Worm (Caenorhabditis elegans) whole organism, young adult: ENCODE data around the gene bus-4.

Experiments
- B0019.2 ChIP-seq: fragments of 200-800 bp; sonication (Bioruptor generic); conservative IDR thresholded peaks from 2 replicates; pipeline ENCODE4 v1.3.6; 2022; ENCODE audit warnings: missing genetic modification reagents, missing genetic modification characterization, missing compliant biosample characterization
- B0261.1 ChIP-seq: sonication (generic microtip); optimal IDR thresholded peaks from 2 replicates; lab custom pipeline; 2016; ENCODE audit warnings: mild to moderate bottlenecking, missing genetic modification characterization, moderate library complexity, missing compliant biosample characterization
- B0336.3 ChIP-seq: fragments of 200-800 bp; sonication (Bioruptor generic); IDR thresholded peaks from 2 replicates; pipeline ENCODE4 v1.3.6; 2022; ENCODE audit warnings: missing genetic modification characterization, missing compliant biosample characterization
- C17E4.6 ChIP-seq: fragments of 200-800 bp; sonication (Bioruptor generic); IDR thresholded peaks from 2 replicates; pipeline ENCODE4 v1.3.6; 2022; ENCODE audit warnings: missing genetic modification reagents, missing genetic modification characterization, missing compliant biosample characterization
- F10E7.11 ChIP-seq: sonication (generic microtip); optimal IDR thresholded peaks from 2 replicates; lab custom pipeline; 2017; ENCODE audit warnings: mild to moderate bottlenecking, missing genetic modification characterization, moderate library complexity, missing compliant biosample characterization
- F33H1.4 ChIP-seq: fragments of 200-800 bp; sonication (Bioruptor generic); IDR thresholded peaks from 2 replicates; pipeline ENCODE4 v1.3.6; 2022; ENCODE audit warnings: missing genetic modification reagents, missing genetic modification characterization, missing compliant biosample characterization
- F37B4.10 ChIP-seq: fragments of 200-800 bp; sonication (Bioruptor generic); IDR thresholded peaks from 2 replicates; pipeline ENCODE4 v1.3.6; 2022; ENCODE audit warnings: missing genetic modification characterization, missing compliant biosample characterization
- F57A8.1 ChIP-seq: fragments of 200-800 bp; sonication (Bioruptor generic); optimal IDR thresholded peaks from 2 replicates; lab custom pipeline; 2018; ENCODE audit warnings: mild to moderate bottlenecking, missing genetic modification characterization, moderate library complexity, missing compliant biosample characterization
- F57C9.4 ChIP-seq: sonication (generic microtip); optimal IDR thresholded peaks from 2 replicates; lab custom pipeline; 2017; ENCODE audit warnings: mild to moderate bottlenecking, missing genetic modification characterization, missing compliant biosample characterization
- Y53G8AR.9 ChIP-seq: fragments of 200-800 bp; sonication (Bioruptor generic); conservative IDR thresholded peaks from 2 replicates; pipeline ENCODE4 v1.3.6; 2022; ENCODE audit warnings: missing genetic modification reagents, missing genetic modification characterization, missing compliant biosample characterization
- Y56A3A.18 ChIP-seq: fragments of 200-800 bp; sonication (Bioruptor generic); IDR thresholded peaks from 2 replicates; pipeline ENCODE4 v1.3.6; 2022; ENCODE audit warnings: missing genetic modification reagents, missing genetic modification characterization, missing compliant biosample characterization
- Y79H2A.3 ChIP-seq: fragments of 200-800 bp; sonication (Bioruptor generic); conservative IDR thresholded peaks from 2 replicates; pipeline ENCODE4 v1.3.6; 2022; ENCODE audit warnings: missing genetic modification reagents, missing genetic modification characterization, missing compliant biosample characterization
- Y95B8A.8 ChIP-seq: fragments of 200-800 bp; sonication (Bioruptor generic); IDR thresholded peaks from 2 replicates; pipeline ENCODE4 v1.3.6; 2022; ENCODE audit warnings: missing genetic modification reagents, missing genetic modification characterization, missing compliant biosample characterization
- ama-1 ChIP-seq, 3 experiments: fragments of 150-350 bp in 1 of 3; sonication (generic microtip) in 2 of 3; optimal IDR thresholded peaks; 2 replicates each; lab custom pipeline; 2014 to 2018; ENCODE audit warnings: missing biosample characterization in 2 of 3, missing genetic modification characterization in 2 of 3, missing genetic modification reagents in 2 of 3
- aptf-2 ChIP-seq: fragments of 200-800 bp; sonication (Bioruptor generic); conservative IDR thresholded peaks from 2 replicates; pipeline ENCODE4 v1.3.6; 2022; ENCODE audit warnings: missing genetic modification reagents, missing genetic modification characterization, missing compliant biosample characterization
- aptf-3 ChIP-seq: fragments of 200-800 bp; sonication (Bioruptor generic); IDR thresholded peaks from 2 replicates; pipeline ENCODE4 v1.3.6; 2022; ENCODE audit warnings: missing genetic modification characterization, missing compliant biosample characterization
- atf-7 ChIP-seq: sonication (generic microtip); optimal IDR thresholded peaks from 2 replicates; lab custom pipeline; 2017; ENCODE audit warnings: mild to moderate bottlenecking, missing genetic modification characterization, missing compliant biosample characterization
- attf-6 ChIP-seq: fragments of 200-800 bp; sonication (Bioruptor generic); IDR thresholded peaks from 2 replicates; pipeline ENCODE4 v1.3.6; 2022; ENCODE audit warnings: missing genetic modification reagents, missing genetic modification characterization, missing compliant biosample characterization
- cebp-1 ChIP-seq, 2 experiments: fragments of 200-800 bp in 1 of 2; sonication (Bioruptor generic) in 1 of 2; sonication (generic microtip) in 1 of 2; IDR thresholded peaks in 1 of 2; optimal IDR thresholded peaks in 1 of 2; 2 replicates each; pipeline versions ENCODE4 v1.3.6 to Lab custom; 2017 to 2022; ENCODE audit warnings: missing compliant biosample characterization in 2 of 2, missing genetic modification characterization in 2 of 2, mild to moderate bottlenecking in 1 of 2, missing genetic modification reagents in 1 of 2, moderate library complexity in 1 of 2
- ceh-27 ChIP-seq: fragments of 200-800 bp; sonication (Bioruptor generic); optimal IDR thresholded peaks from 2 replicates; lab custom pipeline; 2018; ENCODE audit warnings: mild to moderate bottlenecking, missing genetic modification characterization, moderate library complexity, missing compliant biosample characterization
- chd-7 ChIP-seq: sonication (generic microtip); optimal IDR thresholded peaks from 2 replicates; lab custom pipeline; 2016; ENCODE audit warnings: mild to moderate bottlenecking, missing genetic modification characterization, moderate library complexity, missing compliant biosample characterization
- dpl-1 ChIP-seq: fragments of 150-350 bp; optimal IDR thresholded peaks from 2 replicates; lab custom pipeline; 2014; ENCODE audit warnings: missing biosample characterization, missing genetic modification reagents, missing genetic modification characterization
- egrh-3 ChIP-seq: fragments of 200-800 bp; sonication (Bioruptor generic); IDR thresholded peaks from 2 replicates; pipeline ENCODE4 v1.3.6; 2022; ENCODE audit warnings: missing genetic modification reagents, missing genetic modification characterization, missing compliant biosample characterization
- ets-4 ChIP-seq: fragments of 200-800 bp; sonication (Bioruptor generic); optimal IDR thresholded peaks from 2 replicates; lab custom pipeline; 2018; ENCODE audit warnings: mild to moderate bottlenecking, missing genetic modification characterization, missing compliant biosample characterization
- lin-26 ChIP-seq: fragments of 200-800 bp; sonication (Bioruptor generic); IDR thresholded peaks from 2 replicates; pipeline ENCODE4 v1.3.6; 2022; ENCODE audit warnings: missing genetic modification reagents, missing genetic modification characterization, missing compliant biosample characterization
- lin-40 ChIP-seq: sonication (generic microtip); optimal IDR thresholded peaks from 2 replicates; lab custom pipeline; 2016; ENCODE audit warnings: missing genetic modification characterization, mild to moderate bottlenecking, missing compliant biosample characterization, missing genotype, missing genetic modification reagents
- madf-3 ChIP-seq: fragments of 200-800 bp; sonication (Bioruptor generic); IDR thresholded peaks from 2 replicates; pipeline ENCODE4 v1.3.6; 2022; ENCODE audit warnings: missing genetic modification reagents, missing genetic modification characterization, missing compliant biosample characterization
- mcd-1 ChIP-seq: fragments of 200-800 bp; sonication (Bioruptor generic); IDR thresholded peaks from 2 replicates; pipeline ENCODE4 v1.3.6; 2022; ENCODE audit warnings: missing genetic modification reagents, missing genetic modification characterization, missing compliant biosample characterization
- mel-28 ChIP-seq: sonication (generic microtip); optimal IDR thresholded peaks from 2 replicates; lab custom pipeline; 2016; ENCODE audit warnings: borderline replicate concordance, mild to moderate bottlenecking, missing genetic modification characterization, missing compliant biosample characterization
- mes-4 ChIP-seq: sonication (generic microtip); optimal IDR thresholded peaks from 2 replicates; lab custom pipeline; 2016; ENCODE audit warnings: missing genotype, missing genetic modification characterization, missing compliant biosample characterization
- nfya-1 ChIP-seq: sonication (generic microtip); optimal IDR thresholded peaks from 2 replicates; lab custom pipeline; 2017; ENCODE audit warnings: antibody characterized with exemption, missing compliant biosample characterization, missing genetic modification characterization, borderline replicate concordance; ENCODE audit not compliant: insufficient read depth
- nfya-2 ChIP-seq: fragments of 200-800 bp; sonication (Bioruptor generic); IDR thresholded peaks from 2 replicates; pipeline ENCODE4 v1.3.6; 2022; ENCODE audit warnings: missing genetic modification reagents, missing genetic modification characterization, missing compliant biosample characterization
- nhr-179 ChIP-seq: sonication (generic microtip); optimal IDR thresholded peaks from 2 replicates; lab custom pipeline; 2016; ENCODE audit warnings: mild to moderate bottlenecking, missing genetic modification characterization, missing compliant biosample characterization
- nhr-27 ChIP-seq: fragments of 200-800 bp; sonication (Bioruptor generic); optimal IDR thresholded peaks from 2 replicates; lab custom pipeline; 2018; ENCODE audit warnings: mild to moderate bottlenecking, missing genetic modification characterization, moderate library complexity, missing compliant biosample characterization
- pbrm-1 ChIP-seq: fragments of 200-800 bp; sonication (Bioruptor generic); IDR thresholded peaks from 2 replicates; pipeline ENCODE4 v1.3.6; 2022; ENCODE audit warnings: missing genetic modification reagents, missing genetic modification characterization, missing compliant biosample characterization
- pha-4 ChIP-seq: fragments of 150-350 bp; sonication (generic microtip); optimal IDR thresholded peaks from 2 replicates; lab custom pipeline; 2014; ENCODE audit warnings: missing biosample characterization, missing genetic modification reagents, missing genetic modification characterization
- rec-8 ChIP-seq, 2 experiments: sonication (generic microtip); optimal IDR thresholded peaks; 2 replicates each; lab custom pipeline; 2016; ENCODE audit warnings: mild to moderate bottlenecking in 2 of 2, missing genetic modification characterization in 2 of 2, missing genetic modification reagents in 2 of 2, missing genotype in 2 of 2, missing biosample characterization in 1 of 2, missing compliant biosample characterization in 1 of 2, moderate library complexity in 1 of 2
- sdz-38 ChIP-seq: sonication (generic microtip); optimal IDR thresholded peaks from 2 replicates; lab custom pipeline; 2016; ENCODE audit warnings: missing genotype, missing genetic modification characterization, missing compliant biosample characterization
- snpc-1.1 ChIP-seq: sonication (generic microtip); optimal IDR thresholded peaks from 2 replicates; lab custom pipeline; 2017; ENCODE audit warnings: missing genetic modification characterization, mild to moderate bottlenecking, missing compliant biosample characterization, antibody characterized with exemption, moderate library complexity, missing genotype, missing genetic modification reagents; ENCODE audit not compliant: insufficient read depth
- tbp1 ChIP-seq: fragments of 200-800 bp; sonication (Bioruptor generic); optimal IDR thresholded peaks from 2 replicates; lab custom pipeline; 2018; ENCODE audit warnings: mild to moderate bottlenecking, missing genetic modification characterization, missing compliant biosample characterization
- xnd-1 ChIP-seq: sonication (generic microtip); optimal IDR thresholded peaks from 2 replicates; lab custom pipeline; 2016; ENCODE audit warnings: missing genotype, missing genetic modification reagents, missing genetic modification characterization, missing compliant biosample characterization
- zim-3 ChIP-seq: sonication (generic microtip); optimal IDR thresholded peaks from 2 replicates; lab custom pipeline; 2017; ENCODE audit warnings: mild to moderate bottlenecking, missing genetic modification characterization, moderate library complexity, missing compliant biosample characterization
- ztf-18 ChIP-seq: sonication (generic microtip); optimal IDR thresholded peaks from 2 replicates; lab custom pipeline; 2016; ENCODE audit warnings: missing genotype, mild to moderate bottlenecking, missing genetic modification characterization, missing compliant biosample characterization
- ztf-22 ChIP-seq: fragments of 200-800 bp; sonication (Bioruptor generic); optimal IDR thresholded peaks from 2 replicates; lab custom pipeline; 2018; ENCODE audit warnings: mild to moderate bottlenecking, missing genetic modification characterization, moderate library complexity, missing compliant biosample characterization
- ztf-6 ChIP-seq: fragments of 200-800 bp; sonication (Bioruptor generic); IDR thresholded peaks from 2 replicates; pipeline ENCODE4 v1.3.6; 2022; ENCODE audit warnings: missing genetic modification reagents, missing genetic modification characterization, missing compliant biosample characterization

Gene bus-4

DNA sequence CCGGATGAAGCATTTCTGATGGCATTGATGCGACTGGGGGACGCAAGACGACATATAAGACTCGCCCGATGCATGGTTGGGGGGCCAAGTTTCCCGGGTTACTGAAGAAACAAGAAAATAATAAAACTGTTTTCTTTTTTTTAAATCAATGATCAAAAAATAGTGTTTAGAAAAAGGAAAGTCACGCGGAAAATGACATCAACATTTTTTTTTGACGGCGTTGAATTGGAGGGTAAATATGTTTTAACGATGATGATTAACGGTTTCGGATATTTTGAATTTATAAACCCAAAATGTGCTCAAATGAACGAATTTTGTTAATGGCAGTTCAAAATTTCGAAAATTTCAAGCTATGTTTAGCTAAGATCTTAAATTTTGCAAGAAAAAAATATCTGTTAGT is 15.8 kb downstream of the bus-4 start, which contains the start of gene ogdh-1:
Gene ogdh-1, minus strand, starts transcription at position 101 of the 400 bp plus-strand sequence.
- TF ChIP-seq B0019.2 (GFP tag; lab: Robert Waterston, UW), result no peak
- TF ChIP-seq mcd-1 (GFP tag; lab: Robert Waterston, UW), result no peak
- TF ChIP-seq lin-26, result no peak
- no peak for TF ChIP-seq nhr-179 (tag; lab: Kevin White, UChicago)
- no peak for TF ChIP-seq F10E7.11 (tag; lab: Kevin White, UChicago)
- no peak for TF ChIP-seq Y53G8AR.9
- TF ChIP-seq ets-4 (GFP tag; lab: Kevin White, UChicago), result no peak

DNA sequence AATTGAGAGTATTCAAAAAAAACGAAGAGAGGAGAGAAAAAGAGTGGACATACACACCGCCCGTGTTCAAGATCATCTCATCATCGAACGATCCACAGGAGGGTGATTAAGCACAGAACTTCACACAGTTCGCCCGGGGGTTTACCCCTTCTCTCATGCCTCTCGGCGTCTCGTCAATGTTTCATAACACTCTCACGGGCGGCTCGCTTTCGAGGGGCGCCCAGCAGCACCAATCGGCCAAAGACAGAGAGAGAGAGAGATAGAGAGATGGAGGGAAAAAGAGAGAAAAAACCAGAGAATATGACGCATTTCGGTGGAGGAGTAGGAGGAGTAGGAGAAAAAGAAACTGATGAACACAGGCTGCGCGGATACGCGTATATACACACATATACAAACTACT is 17.1 kb downstream of the bus-4 start:
- TF ChIP-seq xnd-1 (tag; lab: Kevin White, UChicago) (no peak), Y56A3A.18 (no peak), mes-4 (tag; lab: Kevin White, UChicago) (no peak), atf-7 (tag; lab: Kevin White, UChicago) (no peak), ama-1 (optimal IDR thresholded peaks at IDR 0.05; lab: Kevin White, UChicago) (no peak), ama-1 (GFP tag; optimal IDR thresholded peaks at IDR 0.05; lab: Kevin White, UChicago) (no peak), nhr-27 (tag; lab: Kevin White, UChicago) (no peak), aptf-2 (no peak), egrh-3 (GFP tag; lab: Robert Waterston, UW) (peak; percentile 50; the same call in 1 of the 2 replicates), mcd-1 (GFP tag; lab: Robert Waterston, UW) (peak; percentile 65), Y53G8AR.9 (no peak), F37B4.10 (no peak), ceh-27 (GFP tag; lab: Kevin White, UChicago) (peak; percentile 28), cebp-1 (GFP tag; IDR thresholded peaks at IDR 0.05; lab: Robert Waterston, UW) (peak; percentile 82), cebp-1 (tag; optimal IDR thresholded peaks at IDR 0.05; lab: Kevin White, UChicago) (peak; percentile 96), tbp1 (peak; percentile 27), aptf-3 (no peak), B0261.1 (tag; lab: Kevin White, UChicago) (no peak), nfya-2 (GFP tag; lab: Robert Waterston, UW) (no peak), dpl-1 (GFP tag; lab: Kevin White, UChicago) (no peak), Y79H2A.3 (no peak), pbrm-1 (peak; percentile 52), F57C9.4 (tag; lab: Kevin White, UChicago) (no peak), F33H1.4 (GFP tag; lab: Robert Waterston, UW) (no peak), ztf-22 (no peak), sdz-38 (tag; lab: Kevin White, UChicago) (no peak), ztf-6 (GFP tag; lab: Robert Waterston, UW) (no peak), attf-6 (GFP tag; lab: Robert Waterston, UW) (no peak), C17E4.6 (GFP tag; lab: Robert Waterston, UW) (0 out of 2 replicates have a peak, but pooled peaks have one; percentile 19), Y95B8A.8 (GFP tag; lab: Robert Waterston, UW) (0 out of 2 replicates have a peak, but pooled peaks have one; percentile 37), F57A8.1 (no peak), pha-4 (tag; lab: Kevin White, UChicago) (no peak), madf-3 (GFP tag; lab: Robert Waterston, UW) (peak; percentile 26; the same call in 1 of the 2 replicates), lin-40 (tag; lab: Kevin White, UChicago) (peak; percentile 64), nfya-1 (no peak), B0336.3 (GFP tag; lab: Robert Waterston, UW) (peak; percentile 43; the same call in 1 of the 2 replicates), mel-28 (tag; lab: Kevin White, UChicago) (no peak), chd-7 (tag; lab: Kevin White, UChicago) (no peak), rec-8 (tag; optimal IDR thresholded peaks at IDR 0.05; lab: Kevin White, UChicago) (no peak), ztf-18 (tag; lab: Kevin White, UChicago) (peak; percentile 72), snpc-1.1 (tag; lab: Kevin White, UChicago) (no peak), zim-3 (tag; lab: Kevin White, UChicago) (no peak)
